Worm (Caenorhabditis elegans) whole organism, young adult: Measurements from ENCODE around the gene ins-13.

Experiments
- C17E4.6 ChIP-seq: fragments of 200-800 bp; sonication (Bioruptor generic); IDR thresholded peaks from 2 replicates; pipeline ENCODE4 v1.3.6; 2022; ENCODE audit warnings: missing genetic modification reagents, missing genetic modification characterization, missing compliant biosample characterization
- F49E8.2 ChIP-seq: sonication (generic microtip); optimal IDR thresholded peaks from 3 replicates; lab custom pipeline; 2017; ENCODE audit warnings: missing genetic modification characterization, mild to moderate bottlenecking, missing compliant biosample characterization, antibody characterized with exemption, moderate library complexity; ENCODE audit not compliant: insufficient read depth
- K12H6.12 ChIP-seq: fragments of 200-800 bp; sonication (Bioruptor generic); optimal IDR thresholded peaks from 2 replicates; lab custom pipeline; 2018; ENCODE audit warnings: mild to moderate bottlenecking, missing genetic modification characterization, missing compliant biosample characterization
- Y79H2A.3 ChIP-seq: fragments of 200-800 bp; sonication (Bioruptor generic); conservative IDR thresholded peaks from 2 replicates; pipeline ENCODE4 v1.3.6; 2022; ENCODE audit warnings: missing genetic modification reagents, missing genetic modification characterization, missing compliant biosample characterization
- ama-1 ChIP-seq, 3 experiments: fragments of 150-350 bp in 1 of 3; sonication (generic microtip) in 2 of 3; optimal IDR thresholded peaks; 2 replicates each; lab custom pipeline; 2014 to 2018; ENCODE audit warnings: missing biosample characterization in 2 of 3, missing genetic modification characterization in 2 of 3, missing genetic modification reagents in 2 of 3
- athp-1 ChIP-seq: sonication (generic microtip); optimal IDR thresholded peaks from 2 replicates; lab custom pipeline; 2017; ENCODE audit warnings: mild to moderate bottlenecking, missing genetic modification characterization, missing compliant biosample characterization
- bed-1 ChIP-seq: fragments of 200-800 bp; sonication (Bioruptor generic); IDR thresholded peaks from 2 replicates; pipeline ENCODE4 v1.3.6; 2022; ENCODE audit warnings: missing genetic modification reagents, missing genetic modification characterization, missing compliant biosample characterization
- lsl-1 ChIP-seq: fragments of 200-800 bp; sonication (Bioruptor generic); optimal IDR thresholded peaks from 2 replicates; lab custom pipeline; 2018; ENCODE audit warnings: mild to moderate bottlenecking, missing genetic modification characterization, moderate library complexity, missing compliant biosample characterization
- madf-8 ChIP-seq: fragments of 200-800 bp; sonication (Bioruptor generic); conservative IDR thresholded peaks from 2 replicates; pipeline ENCODE4 v1.3.6; 2022; ENCODE audit warnings: missing genetic modification reagents, missing genetic modification characterization, missing compliant biosample characterization
- mel-28 ChIP-seq: sonication (generic microtip); optimal IDR thresholded peaks from 2 replicates; lab custom pipeline; 2016; ENCODE audit warnings: borderline replicate concordance, mild to moderate bottlenecking, missing genetic modification characterization, missing compliant biosample characterization
- mxl-1 ChIP-seq: sonication (generic microtip); optimal IDR thresholded peaks from 2 replicates; lab custom pipeline; 2016; ENCODE audit warnings: missing genetic modification characterization, missing compliant biosample characterization
- nhr-27 ChIP-seq: fragments of 200-800 bp; sonication (Bioruptor generic); optimal IDR thresholded peaks from 2 replicates; lab custom pipeline; 2018; ENCODE audit warnings: mild to moderate bottlenecking, missing genetic modification characterization, moderate library complexity, missing compliant biosample characterization
- ztf-25 ChIP-seq: fragments of 200-800 bp; sonication (Bioruptor generic); IDR thresholded peaks from 2 replicates; pipeline ENCODE4 v1.3.6; 2022; ENCODE audit warnings: missing genetic modification reagents, missing genetic modification characterization, missing compliant biosample characterization

ins-13 gene

ce11 chrII:5496375-5496774, 48.3 kb downstream of the ins-13 start, which contains the start of gene F12A10.1:
TSS of gene F12A10.1 (plus strand) at chrII:5496540.
- TF ChIP-seq ama-1 (optimal IDR thresholded peaks at IDR 0.05; lab: Kevin White, UChicago): no peak
- TF ChIP-seq ama-1 (GFP tag; optimal IDR thresholded peaks at IDR 0.05; lab: Kevin White, UChicago): no peak
- no peak for TF ChIP-seq bed-1
- TF ChIP-seq mel-28 (tag; lab: Kevin White, UChicago): no peak
- no peak for TF ChIP-seq Y79H2A.3 (GFP tag; lab: Robert Waterston, UW)
- TF ChIP-seq K12H6.12: no peak
- no peak for TF ChIP-seq C17E4.6 (GFP tag; lab: Robert Waterston, UW)
- TF ChIP-seq mxl-1 (tag; lab: Kevin White, UChicago): no peak
- no peak for TF ChIP-seq athp-1 (tag; lab: Kevin White, UChicago)
- no peak for TF ChIP-seq ztf-25
- no peak for TF ChIP-seq lsl-1 (GFP tag; lab: Kevin White, UChicago)
- no peak for TF ChIP-seq nhr-27 (tag; lab: Kevin White, UChicago)
- no peak for TF ChIP-seq F49E8.2 (tag; lab: Kevin White, UChicago)
- TF ChIP-seq madf-8 (GFP tag; lab: Robert Waterston, UW): no peak
